Worm (Caenorhabditis elegans): ENCODE data around the gene fbxc-22.

Gene fbxc-22

DNA sequence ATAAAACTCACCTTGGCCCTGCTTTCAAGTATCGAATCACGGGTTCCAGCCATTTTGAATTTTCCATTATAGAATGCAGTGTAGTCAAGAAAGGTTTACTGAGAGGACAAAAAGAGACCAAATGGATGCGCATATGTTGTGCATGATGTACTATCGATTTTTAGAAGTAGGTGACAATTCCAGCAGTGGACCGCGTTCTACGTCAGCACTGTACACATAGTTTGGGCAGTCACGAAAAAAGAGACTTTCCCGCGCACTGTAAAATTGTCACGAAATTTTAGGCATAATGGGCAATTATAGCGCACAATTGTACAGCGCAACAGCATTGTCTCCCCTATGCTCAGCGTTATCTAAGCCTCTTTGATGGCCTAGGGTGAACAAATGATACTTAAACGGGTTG is at the start of gene fbxc-22:
TSS of gene fbxc-22 (minus strand) at position 101 of the 400 bp plus-strand sequence.
- TF ChIP-seq him-1 (tag; optimal IDR thresholded peaks at IDR 0.05), result no peak
- TF ChIP-seq dao-5 (tag; optimal IDR thresholded peaks at IDR 0.05), result no peak
- TF ChIP-seq W03F9.2 (tag; optimal IDR thresholded peaks at IDR 0.05), result no peak

DNA sequence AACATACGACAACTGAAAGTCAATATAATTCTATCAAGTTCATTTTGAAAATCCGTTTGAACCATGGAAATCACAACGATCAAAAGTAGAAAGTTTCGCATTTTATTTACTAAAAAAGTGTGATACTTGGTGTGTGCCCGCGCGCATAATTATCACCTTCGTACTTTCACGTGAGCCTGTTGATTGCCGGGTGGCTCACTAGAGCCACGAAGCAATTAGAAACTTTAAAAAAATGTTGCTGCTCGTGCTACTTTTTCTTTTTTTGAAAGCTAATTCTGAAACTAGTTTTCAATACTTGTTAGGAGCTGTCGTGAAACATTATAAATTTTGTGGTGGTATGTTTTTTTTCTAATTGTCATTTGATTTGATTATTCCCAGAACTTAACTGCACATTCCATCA is 47.9 kb upstream of the fbxc-22 start, which contains the start of the genes irld-9 and irld-33:
TSS of gene irld-9 (minus strand) at position 101 of the 400 bp plus-strand sequence.
TSS of gene irld-33 (plus strand) at position 209 of the 400 bp plus-strand sequence.
- no peak for TF ChIP-seq him-1 (tag; optimal IDR thresholded peaks at IDR 0.05)
- no peak for TF ChIP-seq dao-5 (tag; optimal IDR thresholded peaks at IDR 0.05)
- no peak for TF ChIP-seq W03F9.2 (tag; optimal IDR thresholded peaks at IDR 0.05)

DNA sequence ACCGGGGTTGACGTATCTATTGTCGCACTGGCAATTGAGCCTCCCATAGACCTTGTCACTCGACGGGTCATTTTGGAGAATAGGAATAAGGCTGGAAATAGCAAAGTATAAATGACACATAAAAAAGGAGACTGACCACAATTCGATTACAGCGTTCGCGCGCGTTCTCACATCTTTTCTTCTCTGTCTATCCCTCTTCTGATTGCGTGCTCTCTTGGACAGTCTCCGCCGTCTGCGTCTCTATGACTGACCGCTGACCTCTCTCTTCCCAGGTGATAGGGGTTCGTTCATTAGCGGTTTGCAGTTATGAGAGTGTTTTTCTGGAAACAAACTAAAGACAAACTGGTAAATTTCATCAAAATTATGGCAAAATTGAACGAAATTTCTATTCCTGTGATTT is 45.4 kb upstream of the fbxc-22 start, which contains the start of gene ceh-83:
TSS of gene ceh-83 (minus strand) at position 181 of the 400 bp plus-strand sequence.
- TF ChIP-seq W03F9.2 (tag; optimal IDR thresholded peaks at IDR 0.05) (no peak), him-1 (tag; optimal IDR thresholded peaks at IDR 0.05) (no peak)

DNA sequence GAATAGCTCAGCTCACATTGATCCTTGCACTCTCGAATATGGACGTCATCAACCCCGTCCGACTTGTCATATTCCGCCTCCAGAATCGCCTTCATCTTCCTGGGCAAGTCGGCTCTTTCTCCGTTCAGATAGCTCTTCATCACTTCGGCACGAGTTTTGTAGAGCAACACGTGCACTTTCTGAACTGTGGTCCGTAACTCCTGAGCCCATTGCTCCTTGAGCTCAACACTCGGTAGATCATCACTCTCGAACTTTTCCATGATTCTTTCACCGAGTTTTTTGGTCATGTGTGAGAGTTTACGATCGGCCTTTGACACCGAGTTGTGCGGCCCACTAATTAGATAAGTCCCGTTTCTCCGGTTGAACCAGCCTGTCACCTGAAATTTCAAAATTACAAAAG is 44.2 kb upstream of the fbxc-22 start:
- TF ChIP-seq W03F9.2 (tag; optimal IDR thresholded peaks at IDR 0.05), result no peak
- no peak for TF ChIP-seq dao-5 (tag; optimal IDR thresholded peaks at IDR 0.05)
- no peak for TF ChIP-seq him-1 (tag; optimal IDR thresholded peaks at IDR 0.05)

DNA sequence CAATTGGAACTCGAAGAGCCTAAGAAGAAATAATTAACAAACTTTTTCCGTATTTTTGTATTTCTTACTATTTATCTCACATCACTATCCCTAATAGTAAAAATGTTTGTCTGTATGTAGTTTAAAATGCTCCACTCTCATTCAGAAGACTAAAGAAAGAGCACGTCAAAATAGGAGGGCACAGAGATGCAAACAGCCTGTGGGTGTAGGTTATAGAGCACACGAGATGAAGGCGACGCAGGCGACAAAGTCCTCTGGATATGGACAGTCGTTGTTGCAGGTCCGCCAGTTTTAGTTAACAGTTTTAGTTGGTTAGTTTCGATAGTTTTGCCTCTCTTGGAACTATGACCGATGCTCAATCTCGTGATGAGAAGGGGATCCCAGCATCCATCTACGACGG is 41.0 kb upstream of the fbxc-22 start, which contains the start of gene ceh-82:
TSS of gene ceh-82 (plus strand) at position 301 of the 400 bp plus-strand sequence.
- no peak for TF ChIP-seq W03F9.2 (tag; optimal IDR thresholded peaks at IDR 0.05)
- TF ChIP-seq him-1 (tag; optimal IDR thresholded peaks at IDR 0.05), result no peak
- no peak for TF ChIP-seq dao-5 (tag; optimal IDR thresholded peaks at IDR 0.05)

DNA sequence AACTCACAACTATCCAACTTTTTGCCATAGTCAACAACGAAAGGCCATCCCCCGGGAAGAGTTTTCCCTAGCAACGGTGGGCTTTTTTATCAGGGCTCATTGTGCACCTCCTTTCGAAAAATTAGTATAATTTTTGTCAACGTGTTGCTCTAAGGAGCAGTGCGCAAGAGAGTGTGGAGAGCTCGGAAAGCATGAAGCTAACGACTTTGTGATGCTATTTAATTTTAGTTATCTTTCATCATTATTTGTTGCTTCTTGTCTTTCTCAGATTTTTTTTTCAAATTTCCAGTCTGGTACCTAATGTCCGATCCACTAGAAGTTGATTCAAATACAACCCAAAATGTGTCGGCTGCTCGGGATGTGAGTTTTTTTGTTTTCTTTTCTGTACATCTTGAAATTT is 39.2 kb upstream of the fbxc-22 start, which contains the start of gene ceh-81:
TSS of gene ceh-81 (plus strand) at position 301 of the 400 bp plus-strand sequence.
- TF ChIP-seq dao-5 (tag; optimal IDR thresholded peaks at IDR 0.05), result no peak
- TF ChIP-seq him-1 (tag; optimal IDR thresholded peaks at IDR 0.05), result no peak
- TF ChIP-seq W03F9.2 (tag; optimal IDR thresholded peaks at IDR 0.05), result no peak

DNA sequence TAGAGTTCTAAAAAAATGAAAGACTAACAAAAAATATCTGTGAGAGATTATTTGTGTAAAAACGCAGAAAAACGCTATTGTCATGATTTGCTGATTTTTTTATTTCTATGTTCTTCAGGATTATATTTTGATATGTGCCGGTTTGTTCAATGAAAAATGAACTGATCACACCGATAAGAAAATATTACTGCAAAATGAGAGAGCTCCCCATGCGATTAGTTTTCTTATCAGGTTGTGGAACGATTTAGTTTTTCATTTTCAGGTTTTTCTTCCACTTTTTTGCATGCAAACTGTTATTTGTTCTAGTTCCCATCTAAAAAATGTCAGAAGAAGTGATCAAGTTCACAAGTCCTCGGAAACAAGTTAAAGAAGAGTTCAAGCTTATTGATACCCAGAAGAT is 37.3 kb upstream of the fbxc-22 start, which contains the start of gene btb-9:
TSS of gene btb-9 (plus strand) at position 254 of the 400 bp plus-strand sequence.
- TF ChIP-seq W03F9.2 (tag; optimal IDR thresholded peaks at IDR 0.05) (no peak), him-1 (tag; optimal IDR thresholded peaks at IDR 0.05) (no peak), dao-5 (tag; optimal IDR thresholded peaks at IDR 0.05) (no peak)

DNA sequence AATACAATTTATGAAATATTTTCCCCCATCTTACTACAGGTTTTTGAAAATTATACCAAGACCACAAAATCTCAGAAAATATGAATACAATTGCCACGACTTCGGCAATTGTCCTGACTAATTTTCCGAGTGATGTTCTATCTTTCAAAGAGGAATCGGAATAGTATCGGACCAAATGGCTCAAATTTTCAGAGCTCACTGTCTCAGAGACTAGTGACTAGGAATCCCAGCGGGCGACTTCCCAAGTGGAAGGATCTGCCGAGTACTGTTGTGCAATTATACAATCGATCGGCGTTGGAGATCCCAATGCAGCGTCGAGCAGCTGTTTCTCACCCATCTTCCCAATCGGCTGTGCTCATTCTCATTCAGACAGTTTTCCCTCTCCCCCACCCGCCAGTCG is 34.8 kb upstream of the fbxc-22 start, which contains the start of gene F45C12.17:
TSS of gene F45C12.17 (plus strand) at position 377 of the 400 bp plus-strand sequence.
- TF ChIP-seq him-1 (tag; optimal IDR thresholded peaks at IDR 0.05), result no peak
- TF ChIP-seq dao-5 (tag; optimal IDR thresholded peaks at IDR 0.05), result no peak
- TF ChIP-seq W03F9.2 (tag; optimal IDR thresholded peaks at IDR 0.05), result no peak

DNA sequence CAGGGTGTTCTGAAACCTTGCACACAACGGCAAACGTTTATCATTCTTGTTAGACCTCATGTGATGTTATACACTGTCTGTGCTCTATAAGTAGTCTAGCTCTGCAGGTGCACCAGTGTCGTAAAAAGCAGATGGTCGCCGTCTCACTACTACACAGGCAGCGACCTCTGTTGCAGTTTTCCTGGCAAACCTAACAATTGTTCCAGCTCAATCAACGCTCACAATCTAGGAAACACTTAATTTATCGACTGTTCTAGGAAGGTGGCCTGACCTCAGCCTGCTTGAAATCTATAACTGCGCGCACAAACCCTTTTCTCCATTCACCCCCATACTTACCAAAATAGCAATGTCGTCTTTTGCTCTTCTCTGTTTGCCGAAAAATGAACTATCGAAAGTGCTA is 33.4 kb upstream of the fbxc-22 start, which contains the start of gene fbxb-11:
TSS of gene fbxb-11 (plus strand) at position 301 of the 400 bp plus-strand sequence.
- no peak for TF ChIP-seq him-1 (tag; optimal IDR thresholded peaks at IDR 0.05)
- no peak for TF ChIP-seq dao-5 (tag; optimal IDR thresholded peaks at IDR 0.05)
- TF ChIP-seq W03F9.2 (tag; optimal IDR thresholded peaks at IDR 0.05), result no peak

DNA sequence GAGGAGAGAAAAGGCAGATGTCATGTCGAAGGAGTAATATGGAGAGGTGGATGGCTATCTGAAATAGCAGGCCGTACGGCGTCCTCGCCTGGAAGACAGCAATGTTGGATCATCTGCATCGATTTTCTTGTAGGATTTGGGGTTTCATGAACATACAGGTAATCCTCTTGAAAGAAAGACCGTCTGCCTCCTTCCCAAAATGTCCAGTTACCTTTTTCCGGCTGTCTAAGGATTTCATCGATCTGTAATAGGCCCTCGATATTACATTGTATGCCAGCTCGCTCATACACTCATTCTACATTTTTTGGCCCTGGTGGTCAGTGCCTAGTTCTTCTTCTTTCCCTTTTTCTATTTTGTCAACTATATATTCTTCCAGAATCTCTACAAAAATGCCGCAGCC is 31.5 kb upstream of the fbxc-22 start, which contains the start of the genes fbxb-5 and btb-8:
TSS of gene fbxb-5 (minus strand) at position 101 of the 400 bp plus-strand sequence.
TSS of gene btb-8 (plus strand) at position 377 of the 400 bp plus-strand sequence.
- TF ChIP-seq him-1 (tag; optimal IDR thresholded peaks at IDR 0.05), result no peak
- no peak for TF ChIP-seq dao-5 (tag; optimal IDR thresholded peaks at IDR 0.05)
- TF ChIP-seq W03F9.2 (tag; optimal IDR thresholded peaks at IDR 0.05), result no peak

DNA sequence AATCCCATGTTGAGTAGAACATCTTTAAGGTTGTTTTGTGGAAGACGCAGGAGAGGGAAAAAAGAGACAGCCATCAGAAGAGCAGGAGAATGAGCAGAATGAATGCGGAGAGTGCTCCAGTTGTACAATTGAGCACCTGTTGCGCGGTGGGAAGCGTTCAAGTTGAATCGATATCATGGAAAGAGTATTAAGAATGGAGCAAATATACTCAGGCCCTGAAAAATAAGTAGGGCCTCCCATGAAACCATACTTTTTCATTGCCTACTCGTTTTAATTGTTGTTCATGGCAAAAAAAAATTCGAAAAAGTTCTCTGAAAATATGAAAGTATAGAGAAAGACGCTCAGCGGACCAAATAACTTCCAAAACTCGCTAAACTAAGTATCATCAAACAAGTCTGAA is 28.2 kb upstream of the fbxc-22 start, which contains the start of gene fbxb-48:
TSS of gene fbxb-48 (minus strand) at position 101 of the 400 bp plus-strand sequence.
- TF ChIP-seq W03F9.2 (tag; optimal IDR thresholded peaks at IDR 0.05), result no peak
- TF ChIP-seq him-1 (tag; optimal IDR thresholded peaks at IDR 0.05), result no peak
- TF ChIP-seq dao-5 (tag; optimal IDR thresholded peaks at IDR 0.05), result no peak

DNA sequence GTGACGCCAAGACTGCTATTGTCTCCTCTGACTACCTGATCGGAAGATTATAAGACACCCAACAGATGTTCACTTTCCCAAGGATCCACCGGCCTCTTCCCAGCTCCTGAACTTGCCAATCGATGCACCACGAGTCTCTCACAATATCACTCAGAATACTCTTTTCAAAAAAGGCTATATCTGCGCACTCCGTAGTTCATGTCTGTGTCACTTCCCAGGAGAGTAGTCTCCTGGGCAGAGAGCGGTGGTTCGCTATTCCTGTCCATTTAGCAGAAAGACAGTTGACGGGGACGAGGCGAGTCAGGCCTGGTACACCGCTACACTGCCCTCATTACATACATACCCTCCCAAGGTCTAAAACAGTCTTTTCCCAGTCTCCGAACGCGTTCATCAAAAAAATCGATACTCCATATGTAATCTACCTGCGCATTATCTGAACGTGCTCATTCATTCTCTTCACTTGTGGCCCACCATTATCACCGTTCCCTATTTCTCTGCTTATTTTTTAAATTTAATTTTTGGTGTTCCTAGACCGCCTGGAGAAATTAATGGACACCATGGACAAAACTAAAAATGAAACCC is 24.0 kb upstream of the fbxc-22 start, which contains the start of gene btb-6:
TSS of gene btb-6 (plus strand) at position 532 of the 582 bp plus-strand sequence.
- TF ChIP-seq W03F9.2 (tag; optimal IDR thresholded peaks at IDR 0.05) (no peak), dao-5 (tag; optimal IDR thresholded peaks at IDR 0.05) (no peak), him-1 (tag; optimal IDR thresholded peaks at IDR 0.05) (no peak)

DNA sequence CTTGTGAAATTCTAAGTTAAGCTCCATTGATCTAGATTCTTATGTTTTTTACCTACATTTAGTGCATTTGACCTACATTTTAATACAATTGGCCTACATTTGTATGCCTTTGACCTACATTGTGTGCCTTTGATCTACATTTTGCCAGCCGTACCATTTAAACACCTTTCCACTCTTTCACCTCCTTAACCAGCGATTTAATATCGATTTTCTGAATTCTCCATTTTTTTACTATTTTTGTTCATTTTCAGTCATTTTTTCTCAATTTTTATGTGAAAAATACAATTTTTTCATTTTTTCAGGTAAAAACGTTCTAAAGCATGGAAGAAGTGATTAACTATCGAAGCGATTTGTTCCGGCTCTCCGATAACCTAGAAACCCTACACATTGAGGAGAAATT is 22.0 kb upstream of the fbxc-22 start, which contains the start of gene btb-7:
TSS of gene btb-7 (plus strand) at position 301 of the 400 bp plus-strand sequence.
- TF ChIP-seq him-1 (tag; optimal IDR thresholded peaks at IDR 0.05), result no peak
- no peak for TF ChIP-seq W03F9.2 (tag; optimal IDR thresholded peaks at IDR 0.05)
- no peak for TF ChIP-seq dao-5 (tag; optimal IDR thresholded peaks at IDR 0.05)

DNA sequence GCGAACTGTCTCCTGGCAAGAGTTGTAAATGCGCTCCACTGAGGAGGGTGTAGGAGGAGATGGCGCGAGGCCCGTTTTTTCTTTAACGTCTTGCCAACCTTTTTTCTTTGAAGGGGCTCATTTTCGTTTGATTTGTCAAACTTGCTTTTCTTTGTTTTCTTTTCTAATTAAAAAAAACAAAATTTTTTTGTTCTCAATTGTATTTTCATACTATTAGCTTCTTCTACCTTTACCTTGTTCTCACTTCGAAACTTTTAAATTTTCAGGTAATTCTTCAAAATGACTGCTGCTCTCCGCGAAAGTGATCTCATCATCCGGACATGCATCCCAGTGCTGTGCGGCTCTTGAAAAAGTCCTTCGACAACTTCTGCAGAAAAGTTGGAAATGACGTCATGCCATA is 19.0 kb upstream of the fbxc-22 start, which contains the start of gene fbxa-184:
TSS of gene fbxa-184 (plus strand) at position 301 of the 400 bp plus-strand sequence.
- TF ChIP-seq him-1 (tag; optimal IDR thresholded peaks at IDR 0.05), result no peak
- no peak for TF ChIP-seq dao-5 (tag; optimal IDR thresholded peaks at IDR 0.05)
- TF ChIP-seq W03F9.2 (tag; optimal IDR thresholded peaks at IDR 0.05), result no peak

Data from whole organism, L4/young adult.